Fruit fly (Drosophila melanogaster) whole organism, embryonic: ENCODE data around the gene CG31041.

Experiments
- Ada2b ChIP-seq: fragments of 200-800 bp; sonication (Bioruptor generic); IDR thresholded peaks from 2 replicates; pipeline ENCODE4 v1.3.6; 2022; ENCODE audit warnings: missing biosample characterization, missing genetic modification characterization
- Aef1 ChIP-seq: fragments of 200-800 bp; sonication (Bioruptor generic); IDR thresholded peaks from 3 replicates; pipeline ENCODE4 v1.3.6; 2022; ENCODE audit warnings: missing biosample characterization, missing genetic modification characterization
- Antp ChIP-seq: fragments of 200-800 bp; sonication (Bioruptor generic); optimal IDR thresholded peaks from 3 replicates; lab custom pipeline; 2016; ENCODE audit warnings: missing biosample characterization, missing genetic modification characterization
- CG12236 ChIP-seq: fragments of 200-800 bp; sonication (Bioruptor generic); optimal IDR thresholded peaks from 2 replicates; lab custom pipeline; 2016; ENCODE audit warnings: missing biosample characterization, missing genetic modification characterization
- CG12391 ChIP-seq: fragments of 200-800 bp; sonication (Bioruptor generic); optimal IDR thresholded peaks from 3 replicates; lab custom pipeline; 2018; ENCODE audit warnings: missing biosample characterization, mild to moderate bottlenecking, missing genetic modification characterization, moderate library complexity
- CG14860 ChIP-seq: fragments of 200-800 bp; sonication (Bioruptor generic); IDR thresholded peaks from 3 replicates; pipeline ENCODE4 v1.3.6; 2022; ENCODE audit warnings: missing biosample characterization, missing genetic modification characterization; ENCODE audit not compliant: partially characterized antibody
- CG15479 ChIP-seq: fragments of 200-800 bp; sonication (Bioruptor generic); optimal IDR thresholded peaks from 3 replicates; lab custom pipeline; 2019; ENCODE audit warnings: missing biosample characterization, mild to moderate bottlenecking, missing genetic modification characterization, moderate library complexity
- CG1602 ChIP-seq: fragments of 200-800 bp; sonication (Bioruptor generic); optimal IDR thresholded peaks from 3 replicates; lab custom pipeline; 2016; ENCODE audit warnings: missing biosample characterization, missing genetic modification characterization
- CG16815 ChIP-seq: fragments of 200-800 bp; sonication (Bioruptor generic); optimal IDR thresholded peaks from 3 replicates; lab custom pipeline; 2017; ENCODE audit warnings: missing biosample characterization, mild to moderate bottlenecking, missing genetic modification characterization
- CG32532 ChIP-seq: fragments of 200-800 bp; sonication (Bioruptor generic); IDR thresholded peaks from 2 replicates; pipeline ENCODE4 v1.3.6; 2022; ENCODE audit warnings: missing biosample characterization, missing genetic modification characterization
- CG3281 ChIP-seq: fragments of 200-800 bp; sonication (Bioruptor generic); optimal IDR thresholded peaks from 3 replicates; lab custom pipeline; 2017; ENCODE audit warnings: missing biosample characterization, mild to moderate bottlenecking, missing genetic modification characterization
- CG33213 ChIP-seq: fragments of 200-800 bp; sonication (Bioruptor generic); optimal IDR thresholded peaks from 3 replicates; lab custom pipeline; 2016; ENCODE audit warnings: missing biosample characterization, missing genetic modification characterization
- CG34224 ChIP-seq: fragments of 200-800 bp; sonication (Bioruptor generic); IDR thresholded peaks from 3 replicates; pipeline ENCODE4 v1.3.6; 2022; ENCODE audit warnings: missing biosample characterization, missing genetic modification characterization; ENCODE audit not compliant: partially characterized antibody
- CG43689 ChIP-seq: fragments of 200-800 bp; sonication (Bioruptor generic); IDR thresholded peaks from 2 replicates; pipeline ENCODE4 v1.3.6; 2022; ENCODE audit warnings: missing biosample characterization, missing genetic modification characterization
- CG7786 ChIP-seq: fragments of 200-800 bp; sonication (Bioruptor generic); optimal IDR thresholded peaks from 2 replicates; lab custom pipeline; 2016; ENCODE audit warnings: missing biosample characterization, missing genetic modification characterization
- CG8944 ChIP-seq: fragments of 200-800 bp; sonication (Bioruptor generic); optimal IDR thresholded peaks from 3 replicates; lab custom pipeline; 2016; ENCODE audit warnings: missing biosample characterization, missing genetic modification characterization
- CG9817 ChIP-seq: fragments of 200-800 bp; sonication (Bioruptor generic); optimal IDR thresholded peaks from 2 replicates; lab custom pipeline; 2018; ENCODE audit warnings: missing biosample characterization, mild to moderate bottlenecking, missing genetic modification characterization, moderate library complexity
- CTCF ChIP-seq: fragments of 200-800 bp; sonication (Bioruptor generic); optimal IDR thresholded peaks from 2 replicates; lab custom pipeline; 2017; ENCODE audit warnings: missing biosample characterization, mild to moderate bottlenecking, missing genetic modification characterization, moderate library complexity
- CkIIα-i1 ChIP-seq: fragments of 200-800 bp; sonication (Bioruptor generic); IDR thresholded peaks from 2 replicates; pipeline ENCODE4 v1.3.6; 2022; ENCODE audit warnings: missing biosample characterization, missing genetic modification characterization
- Deaf1 ChIP-seq: fragments of 200-800 bp; optimal IDR thresholded peaks from 3 replicates; lab custom pipeline; 2019; ENCODE audit warnings: missing biosample characterization, mild to moderate bottlenecking, missing genetic modification characterization, moderate library complexity
- Dip2 ChIP-seq: fragments of 200-800 bp; sonication (Bioruptor generic); IDR thresholded peaks from 2 replicates; pipeline ENCODE4 v1.3.6; 2022; ENCODE audit warnings: missing biosample characterization, missing genetic modification characterization
- Dll ChIP-seq: fragments of 200-800 bp; sonication (Bioruptor generic); IDR thresholded peaks from 4 replicates; pipeline ENCODE4 v1.3.6; 2022; ENCODE audit warnings: missing biosample characterization, missing genetic modification characterization; ENCODE audit not compliant: partially characterized antibody
- Hand ChIP-seq: fragments of 200-800 bp; sonication (Bioruptor generic); optimal IDR thresholded peaks from 2 replicates; lab custom pipeline; 2017; ENCODE audit warnings: mild to moderate bottlenecking, missing biosample characterization, missing genetic modification reagents, missing genetic modification characterization
- Med ChIP-seq: fragments of 200-800 bp; sonication (Bioruptor generic); peaks from one replicate; lab custom pipeline; 2016; ENCODE audit warnings: missing biosample characterization, missing genetic modification characterization, mild to moderate bottlenecking, inconsistent platforms, moderate library complexity
- Oaz ChIP-seq: fragments of 200-800 bp; sonication (Bioruptor generic); IDR thresholded peaks from 2 replicates; pipeline ENCODE4 v1.3.6; 2022; ENCODE audit warnings: missing biosample characterization, missing genetic modification characterization
- ap ChIP-seq: fragments of 200-800 bp; sonication (Bioruptor generic); IDR thresholded peaks from 2 replicates; pipeline ENCODE4 v1.3.6; 2022; ENCODE audit warnings: missing biosample characterization, missing genetic modification characterization
- ase ChIP-seq: fragments of 200-800 bp; sonication (Bioruptor generic); IDR thresholded peaks from 3 replicates; pipeline ENCODE4 v1.3.6; 2022; ENCODE audit warnings: missing biosample characterization, missing genetic modification characterization
- az2 ChIP-seq: fragments of 200-800 bp; sonication (Bioruptor generic); optimal IDR thresholded peaks from 3 replicates; lab custom pipeline; 2016; ENCODE audit warnings: missing biosample characterization, missing genetic modification characterization
- bbx ChIP-seq: fragments of 200-800 bp; sonication (Bioruptor generic); IDR thresholded peaks from 2 replicates; pipeline ENCODE4 v1.3.6; 2022; ENCODE audit warnings: missing biosample characterization, missing genetic modification characterization; ENCODE audit not compliant: partially characterized antibody
- cad ChIP-seq: fragments of >200 bp; optimal IDR thresholded peaks from 2 replicates; lab custom pipeline; 2017; ENCODE audit warnings: missing biosample characterization, missing genetic modification characterization
- cg ChIP-seq: fragments of 200-800 bp; sonication (Bioruptor generic); optimal IDR thresholded peaks from 3 replicates; lab custom pipeline; 2019; ENCODE audit warnings: missing biosample characterization, mild to moderate bottlenecking, missing genetic modification characterization, moderate library complexity
- chinmo ChIP-seq: fragments of 200-800 bp; sonication (Bioruptor generic); IDR thresholded peaks from 4 replicates; pipeline ENCODE4 v1.3.6; 2022; ENCODE audit warnings: missing biosample characterization, missing genetic modification characterization; ENCODE audit not compliant: partially characterized antibody
- ems ChIP-seq: fragments of 200-800 bp; sonication (Bioruptor generic); optimal IDR thresholded peaks from 3 replicates; lab custom pipeline; 2016; ENCODE audit warnings: missing biosample characterization, missing genetic modification characterization
- eyg ChIP-seq: fragments of 200-800 bp; sonication (Bioruptor generic); optimal IDR thresholded peaks from 3 replicates; lab custom pipeline; 2016; ENCODE audit warnings: missing biosample characterization, missing genetic modification characterization
- gsb-n ChIP-seq: fragments of 200-800 bp; sonication (Bioruptor generic); optimal IDR thresholded peaks from 3 replicates; lab custom pipeline; 2018; ENCODE audit warnings: missing biosample characterization, mild to moderate bottlenecking, missing genetic modification characterization
- ind ChIP-seq: fragments of 200-800 bp; sonication (Bioruptor generic); optimal IDR thresholded peaks from 3 replicates; lab custom pipeline; 2016; ENCODE audit warnings: missing biosample characterization, missing genetic modification characterization
- insv ChIP-seq, 2 experiments: fragments of 200-800 bp; sonication (Bioruptor generic); optimal IDR thresholded peaks; 3 replicates each; lab custom pipeline; 2016 to 2018; ENCODE audit warnings: missing biosample characterization in 2 of 2, missing genetic modification characterization in 2 of 2
- kni ChIP-seq: fragments of 200-800 bp; sonication (Bioruptor generic); optimal IDR thresholded peaks from 3 replicates; lab custom pipeline; 2017; ENCODE audit warnings: mild to moderate bottlenecking, missing biosample characterization, missing genetic modification reagents, missing genetic modification characterization
- lbe ChIP-seq: fragments of 200-800 bp; sonication (Bioruptor generic); optimal IDR thresholded peaks from 2 replicates; lab custom pipeline; 2016; ENCODE audit warnings: missing biosample characterization, mild to moderate bottlenecking, missing genetic modification characterization
- mirr ChIP-seq: fragments of 200-800 bp; sonication (Bioruptor generic); optimal IDR thresholded peaks from 3 replicates; lab custom pipeline; 2018; ENCODE audit warnings: missing biosample characterization, mild to moderate bottlenecking, missing genetic modification characterization
- nerfin-1 ChIP-seq: fragments of 200-800 bp; sonication (Bioruptor generic); optimal IDR thresholded peaks from 3 replicates; lab custom pipeline; 2019; ENCODE audit warnings: missing biosample characterization, mild to moderate bottlenecking, missing genetic modification characterization, moderate library complexity
- otp ChIP-seq: fragments of 200-800 bp; sonication (Bioruptor generic); IDR thresholded peaks from 3 replicates; pipeline ENCODE4, ENCODE4 v1.3.6; 2022; ENCODE audit warnings: missing biosample characterization, missing genetic modification characterization
- pb ChIP-seq: fragments of 200-800 bp; sonication (Bioruptor generic); optimal IDR thresholded peaks from 3 replicates; lab custom pipeline; 2016; ENCODE audit warnings: missing biosample characterization, missing genetic modification characterization
- row ChIP-seq: fragments of 200-800 bp; sonication (Bioruptor generic); IDR thresholded peaks from 3 replicates; pipeline ENCODE4 v1.3.6; 2022; ENCODE audit warnings: missing biosample characterization, missing genetic modification characterization
- salm ChIP-seq: fragments of 200-800 bp; sonication (Bioruptor generic); optimal IDR thresholded peaks from 2 replicates; lab custom pipeline; 2018; ENCODE audit warnings: missing biosample characterization, mild to moderate bottlenecking, missing genetic modification characterization
- seq ChIP-seq: fragments of 200-800 bp; sonication (Bioruptor generic); IDR thresholded peaks from 2 replicates; pipeline ENCODE4 v1.3.6; 2022; ENCODE audit warnings: missing biosample characterization, missing genetic modification characterization
- tna ChIP-seq: fragments of 200-800 bp; sonication (Bioruptor generic); IDR thresholded peaks from 2 replicates; pipeline ENCODE4 v1.3.6; 2022; ENCODE audit warnings: missing biosample characterization, missing genetic modification characterization; ENCODE audit not compliant: partially characterized antibody

The CG31041 gene

dm6 chr3R:29556003-29556467 is 34.7 kb downstream of the CG31041 start, which contains the start of gene Dr (continued):
- TF ChIP-seq CG7786 (no peak), Dll (GFP tag; lab: Robert Waterston, UW) (0 out of 4 replicates have a peak, but pooled peaks have one; percentile 34), row (GFP tag; lab: Robert Waterston, UW) (0 out of 3 replicates have a peak, but pooled peaks have one; percentile 9), cad (GFP tag; lab: Kevin White, UChicago) (peak; percentile 89), chinmo (GFP tag; lab: Robert Waterston, UW) (peak; percentile 92), CG32532 (GFP tag; lab: Robert Waterston, UW) (peak; percentile 16; the same call in 1 of the 2 replicates), pb (GFP tag; lab: Kevin White, UChicago) (peak; percentile 9), tna (0 out of 2 replicates have a peak, but pooled peaks have one; percentile 25)

DNA sequence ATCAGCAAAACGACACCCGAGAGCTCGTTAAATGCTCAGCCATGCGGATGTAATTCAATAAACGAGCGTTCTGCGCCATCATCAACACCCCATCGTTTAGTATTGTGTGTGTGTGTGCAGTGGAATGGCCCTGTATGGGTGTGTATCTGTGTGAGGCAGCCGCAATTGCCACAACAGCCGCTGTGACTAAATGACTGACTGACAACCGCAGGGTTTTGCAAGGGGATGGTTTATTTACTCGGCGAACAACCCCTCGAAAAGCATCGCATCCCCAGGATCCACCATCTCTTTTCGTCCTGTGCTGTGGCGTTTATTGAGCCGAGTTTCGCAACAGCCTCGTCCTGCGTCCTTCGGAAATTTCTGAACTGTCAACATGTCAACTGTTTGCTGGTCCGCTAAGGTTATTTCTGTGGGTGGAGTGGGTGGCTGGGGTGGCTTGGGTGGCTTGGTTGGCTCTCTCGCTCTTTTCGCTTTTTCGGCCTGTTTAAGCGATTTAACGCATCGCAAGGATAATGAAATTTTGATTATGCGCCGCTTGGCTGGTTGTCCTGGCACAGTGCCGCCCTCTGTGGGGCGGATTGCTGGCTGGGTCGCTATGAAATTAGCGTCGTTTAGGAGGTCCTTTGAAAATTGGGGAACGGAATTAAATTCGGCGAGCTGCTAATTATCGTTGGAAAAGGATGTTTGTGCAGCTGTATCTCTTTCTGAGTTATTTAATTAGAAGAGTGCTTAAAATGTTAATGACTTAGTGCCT is 37.7 kb downstream of the CG31041 start:
- TF ChIP-seq insv (GFP tag; optimal IDR thresholded peaks at IDR 0.05; lab: Kevin White, UChicago) (no peak), Antp (GFP tag; lab: Kevin White, UChicago) (no peak), Dip2 (GFP tag; lab: Robert Waterston, UW) (no peak), eyg (GFP tag; lab: Kevin White, UChicago) (no peak), Hand (no peak), nerfin-1 (tag; lab: Kevin White, UChicago) (peak; percentile 68), Aef1 (GFP tag; lab: Robert Waterston, UW) (no peak), CG43689 (GFP tag; lab: Robert Waterston, UW) (no peak), ase (GFP tag; lab: Robert Waterston, UW) (no peak), az2 (no peak), CG12391 (tag; lab: Kevin White, UChicago) (no peak), salm (tag; lab: Kevin White, UChicago) (no peak), mirr (GFP tag; lab: Kevin White, UChicago) (peak; percentile 40), ap (GFP tag; lab: Robert Waterston, UW) (no peak), ind (no peak), CG34224 (GFP tag; lab: Robert Waterston, UW) (no peak), CG16815 (GFP tag; lab: Kevin White, UChicago) (no peak), cg (GFP tag; lab: Kevin White, UChicago) (peak; percentile 72), CG32532 (GFP tag; lab: Robert Waterston, UW) (peak; percentile 17; the same call in 1 of the 2 replicates), CG14860 (GFP tag; lab: Robert Waterston, UW) (0 out of 3 replicates have a peak, but pooled peaks have one; percentile 33), CG12236 (GFP tag; lab: Kevin White, UChicago) (no peak), seq (GFP tag; lab: Robert Waterston, UW) (peak; percentile 65), chinmo (GFP tag; lab: Robert Waterston, UW) (0 out of 4 replicates have a peak, but pooled peaks have one; percentile 9), otp (GFP tag; lab: Robert Waterston, UW) (no peak), CG9817 (tag; lab: Kevin White, UChicago) (no peak), lbe (GFP tag; lab: Kevin White, UChicago) (no peak), ems (GFP tag; lab: Kevin White, UChicago) (no peak), bbx (GFP tag; lab: Robert Waterston, UW) (no peak), CG7786 (no peak), CG33213 (no peak), gsb-n (peak; percentile 58), Med (GFP tag; lab: Kevin White, UChicago) (peak; percentile 35), Ada2b (no peak), Oaz (GFP tag; lab: Robert Waterston, UW) (no peak), CG8944 (GFP tag; lab: Kevin White, UChicago) (no peak), CG3281 (no peak), kni (no peak), CTCF (GFP tag; lab: Kevin White, UChicago) (peak; percentile 81), CG1602 (GFP tag; lab: Kevin White, UChicago) (no peak), CG15479 (GFP tag; lab: Kevin White, UChicago) (no peak), CkIIα-i1 (GFP tag; lab: Robert Waterston, UW) (no peak), Deaf1 (tag; lab: Kevin White, UChicago) (peak; percentile 73)
